Worm (Caenorhabditis elegans): ENCODE results near the gene ceh-23.

ce11 chrIII:7838907-7839642 lies at the start of gene ceh-23:
- TF ChIP-seq W03F9.2 (tag; optimal IDR thresholded peaks at IDR 0.05) (no peak), him-1 (tag; optimal IDR thresholded peaks at IDR 0.05) (no peak), dao-5 (tag; optimal IDR thresholded peaks at IDR 0.05) (no peak)
